Fruit fly (Drosophila melanogaster) whole organism, embryonic: Measurements from ENCODE around the gene CG15347.

Experiments
- ATbp ChIP-seq: fragments of 200-800 bp; sonication (Bioruptor generic); optimal IDR thresholded peaks from 2 replicates; lab custom pipeline; 2017; ENCODE audit warnings: missing biosample characterization, mild to moderate bottlenecking, missing genetic modification characterization, missing genetic modification reagents
- CG12391 ChIP-seq: fragments of 200-800 bp; sonication (Bioruptor generic); optimal IDR thresholded peaks from 3 replicates; lab custom pipeline; 2018; ENCODE audit warnings: missing biosample characterization, mild to moderate bottlenecking, missing genetic modification characterization, moderate library complexity
- CG3163 ChIP-seq: fragments of 200-800 bp; sonication (Bioruptor generic); optimal IDR thresholded peaks from 3 replicates; lab custom pipeline; 2016; ENCODE audit warnings: missing biosample characterization, missing genetic modification characterization
- CG8765 ChIP-seq: fragments of 200-800 bp; sonication (Bioruptor generic); IDR thresholded peaks from 2 replicates; pipeline ENCODE4 v1.3.6; 2022; ENCODE audit warnings: missing biosample characterization, missing genetic modification characterization
- GATAe ChIP-seq: fragments of 200-800 bp; sonication (Bioruptor generic); conservative IDR thresholded peaks from 2 replicates; pipeline ENCODE4 v1.3.6; 2022; ENCODE audit warnings: missing biosample characterization, missing genetic modification characterization
- Mrtf ChIP-seq: fragments of 200-800 bp; sonication (Bioruptor generic); IDR thresholded peaks from 3 replicates; pipeline ENCODE4 v1.3.6; 2022; ENCODE audit warnings: missing biosample characterization, missing genetic modification characterization

dm6 chrX:8452163-8452562 is 8.5 kb downstream of the CG15347 start:
- no peak for TF ChIP-seq GATAe (GFP tag; lab: Robert Waterston, UW)
- no peak for TF ChIP-seq CG3163 (GFP tag; lab: Kevin White, UChicago)
- no peak for TF ChIP-seq CG12391
- no peak for TF ChIP-seq ATbp (GFP tag; lab: Kevin White, UChicago)
- no peak for TF ChIP-seq CG8765 (GFP tag; lab: Robert Waterston, UW)
- TF ChIP-seq Mrtf: no peak
